Worm (Caenorhabditis elegans): ENCODE results near the gene col-156.

DNA sequence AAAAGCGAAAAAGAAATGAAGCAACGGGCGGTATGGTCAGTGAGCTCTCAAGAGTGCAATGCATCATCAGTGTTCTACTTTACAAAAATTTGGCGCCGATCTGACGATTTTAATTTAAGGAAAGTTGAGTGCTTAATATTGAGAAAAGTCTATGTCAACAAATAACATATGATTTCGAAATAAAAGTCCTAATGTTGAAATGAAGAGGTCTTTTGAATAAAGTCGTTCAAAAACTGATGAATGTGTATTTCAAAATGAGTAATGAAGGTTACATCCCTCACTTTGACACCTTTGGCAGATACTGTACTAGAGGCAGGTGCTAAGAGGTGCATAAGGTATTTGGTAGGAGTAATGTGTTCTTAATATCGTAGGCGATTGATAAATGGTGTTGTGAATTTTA lies 47.3 kb upstream of the col-156 start:
- TF ChIP-seq pha-4 (tag; optimal IDR thresholded peaks at IDR 0.05): no peak
- no peak for TF ChIP-seq K09A11.1 (tag; optimal IDR thresholded peaks at IDR 0.05; ENCODE audit: insufficient read depth)
- TF ChIP-seq unc-55 (GFP tag; optimal IDR thresholded peaks at IDR 0.05): no peak
- TF ChIP-seq nhr-11 (tag; optimal IDR thresholded peaks at IDR 0.05): no peak
- no peak for TF ChIP-seq fkh-10 (GFP tag; optimal IDR thresholded peaks at IDR 0.05)

All from whole organism, late embryonic.